Worm (Caenorhabditis elegans) whole organism, L2 larva: ENCODE results near the gene fbxa-206.

Experiments
- alr-1 ChIP-seq: fragments of 150-350 bp; optimal IDR thresholded peaks from 2 replicates; lab custom pipeline; 2014; ENCODE audit warnings: missing biosample characterization, missing genetic modification characterization
- fos-1 ChIP-seq: fragments of 150-350 bp; optimal IDR thresholded peaks from 2 replicates; lab custom pipeline; 2014; ENCODE audit warnings: missing biosample characterization, missing genetic modification characterization
- lin-11 ChIP-seq: fragments of 150-350 bp; sonication (generic microtip); optimal IDR thresholded peaks from 2 replicates; lab custom pipeline; 2014; ENCODE audit warnings: missing biosample characterization, missing genetic modification characterization, inconsistent platforms, mixed read lengths
- nhr-237 ChIP-seq: fragments of 150-350 bp; optimal IDR thresholded peaks from 2 replicates; lab custom pipeline; 2014; ENCODE audit warnings: missing biosample characterization, missing genetic modification characterization
- nhr-77 ChIP-seq: fragments of 150-350 bp; optimal IDR thresholded peaks from 2 replicates; lab custom pipeline; 2014; ENCODE audit warnings: missing biosample characterization, missing genetic modification characterization
- skn-1 ChIP-seq: sonication (generic microtip); optimal IDR thresholded peaks from 2 replicates; lab custom pipeline; 2017; ENCODE audit warnings: missing biosample characterization, missing genetic modification characterization

DNA sequence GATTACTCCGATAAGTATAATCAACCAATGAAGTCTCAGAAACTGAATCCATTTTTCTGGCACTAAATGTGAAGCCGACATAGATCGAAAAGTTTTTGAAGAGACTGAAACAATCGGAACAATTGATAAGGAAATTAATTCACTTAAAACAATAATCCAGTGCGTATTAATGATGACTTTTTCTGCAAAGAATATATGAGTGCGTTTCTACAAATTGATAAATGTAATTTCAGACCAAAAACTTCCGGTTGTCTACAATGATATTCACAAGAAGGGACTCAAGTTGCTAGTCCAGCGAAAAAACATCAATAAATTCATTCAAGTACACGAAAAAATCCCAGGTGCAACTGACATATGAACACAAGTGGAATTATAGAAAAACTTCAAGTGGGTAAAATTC is 48.5 kb downstream of the fbxa-206 start, which contains the start of gene clec-33:
- no peak for TF ChIP-seq nhr-77 (tag; lab: Kevin White, UChicago)
- no peak for TF ChIP-seq alr-1 (tag; lab: Kevin White, UChicago)
- TF ChIP-seq lin-11: no peak
- no peak for TF ChIP-seq fos-1 (tag; lab: Kevin White, UChicago)
- no peak for TF ChIP-seq skn-1 (tag; lab: Kevin White, UChicago)
- TF ChIP-seq nhr-237: no peak
